Worm (Caenorhabditis elegans): Measurements from ENCODE around the gene knl-1.

ce11 chrIII:8258045-8258444, 7.6 kb downstream of the knl-1 start, which contains the start of gene ncr-2:
- no peak for TF ChIP-seq ama-1 (optimal IDR thresholded peaks at IDR 0.05)
- no peak for TF ChIP-seq nhr-12 (tag; optimal IDR thresholded peaks at IDR 0.05)
- no peak for TF ChIP-seq ceh-82 (tag; optimal IDR thresholded peaks at IDR 0.05)
- no peak for TF ChIP-seq lin-13 (GFP tag; optimal IDR thresholded peaks at IDR 0.05)

Data from whole organism, L2 larva.